Fruit fly (Drosophila melanogaster): Measurements from ENCODE around the gene Slimp.

DNA sequence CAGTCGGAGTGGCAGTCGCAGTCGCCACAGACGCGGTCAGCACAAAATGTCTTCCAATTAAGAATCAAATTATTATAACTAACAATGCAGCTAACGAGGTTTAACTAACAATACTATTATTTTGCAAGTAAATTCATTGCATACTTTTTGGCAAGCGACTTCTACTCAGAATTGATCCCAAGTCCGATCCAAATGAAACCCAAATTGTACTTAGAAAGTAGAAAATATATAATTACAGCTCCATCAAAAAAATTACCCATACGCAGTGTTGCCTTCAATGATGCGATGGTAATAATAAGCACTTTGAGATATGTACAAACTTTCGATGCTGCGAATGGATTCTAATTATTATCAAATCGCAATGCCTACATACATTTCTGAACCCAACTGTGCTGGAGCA, 5.0 kb downstream of the Slimp start:
- TF ChIP-seq CTCF (optimal IDR thresholded peaks at IDR 0.05) (no peak), CG8478 (optimal IDR thresholded peaks at IDR 0.05) (no peak)
